Worm (Caenorhabditis elegans): ENCODE data around the gene ZK637.15.

ZK637.15 gene

DNA sequence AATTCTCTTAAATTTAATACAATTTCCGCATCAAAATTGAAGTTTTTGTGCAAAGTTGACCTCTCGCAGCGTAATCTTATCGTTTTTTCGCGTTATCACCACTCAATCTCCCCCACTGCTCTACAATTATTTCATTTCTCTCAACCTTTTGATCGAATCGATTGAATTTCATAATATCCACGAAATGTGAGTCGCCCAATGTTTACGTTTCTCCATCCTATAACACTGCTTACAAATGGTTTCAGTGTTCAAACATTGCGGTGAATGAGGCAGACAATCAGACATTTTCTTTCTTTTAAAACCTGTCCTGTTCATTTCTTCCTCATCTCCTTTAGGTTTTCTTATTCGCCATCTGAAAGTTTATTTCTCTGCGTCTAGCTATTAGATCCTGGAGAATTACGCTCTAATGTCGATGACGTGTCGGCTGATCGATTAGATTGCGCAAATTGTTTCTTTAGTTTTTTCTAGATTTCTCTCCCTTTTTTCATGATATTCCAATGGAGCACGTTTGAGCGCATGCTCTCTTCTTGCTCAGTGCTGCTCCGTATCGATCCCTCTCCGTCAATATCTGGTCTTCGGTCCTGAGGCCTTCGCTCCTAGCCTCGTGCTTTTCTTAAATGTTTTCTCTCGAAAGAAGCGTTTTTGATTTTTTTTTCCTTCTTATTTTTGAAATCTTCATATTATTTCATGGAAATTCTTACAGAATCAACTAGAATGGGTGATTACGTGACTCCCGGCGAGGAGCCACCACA lies 14.8 kb upstream of the ZK637.15 start, which contains the start of gene unc-32:
Gene unc-32, plus strand, starts transcription at position 702 of the 752 bp plus-strand sequence.
- TF ChIP-seq unc-39 (tag; optimal IDR thresholded peaks at IDR 0.05) (no peak), nhr-76 (tag; optimal IDR thresholded peaks at IDR 0.05) (no peak), ces-1 (GFP tag; optimal IDR thresholded peaks at IDR 0.05) (peak; percentile 51), ceh-39 (tag; optimal IDR thresholded peaks at IDR 0.05) (peak; percentile 5), unc-62 (GFP tag; optimal IDR thresholded peaks at IDR 0.05) (peak; percentile 2), pha-4 (tag; optimal IDR thresholded peaks at IDR 0.05) (no peak), mep-1 (tag; optimal IDR thresholded peaks at IDR 0.05) (peak; percentile 21), lsy-2 (tag; optimal IDR thresholded peaks at IDR 0.05) (peak; percentile 8)

DNA sequence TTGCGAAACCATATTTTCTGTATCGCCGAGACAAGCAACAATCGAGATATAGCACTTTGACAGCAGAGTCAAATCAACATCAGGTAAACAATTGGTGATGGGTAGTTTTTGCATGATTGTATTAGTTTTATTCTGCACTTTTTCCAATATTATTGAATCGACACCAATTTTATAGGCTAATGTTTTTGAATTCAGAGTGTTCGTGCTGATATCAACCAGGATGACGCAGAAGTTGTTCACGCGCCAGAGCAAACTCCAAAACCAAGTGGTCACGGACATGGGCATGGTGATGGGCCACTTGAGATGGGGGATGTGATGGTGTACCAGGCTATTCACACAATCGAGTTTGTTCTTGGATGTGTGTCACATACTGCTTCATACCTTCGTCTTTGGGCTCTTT lies 9.7 kb upstream of the ZK637.15 start:
- TF ChIP-seq flh-1 (GFP tag; optimal IDR thresholded peaks at IDR 0.05) (no peak), sem-2 (GFP tag; optimal IDR thresholded peaks at IDR 0.05) (no peak), drap-1 (GFP tag; optimal IDR thresholded peaks at IDR 0.05) (no peak), blmp-1 (tag; optimal IDR thresholded peaks at IDR 0.05) (no peak), tbx-8 (GFP tag; optimal IDR thresholded peaks at IDR 0.05) (no peak), ceh-39 (tag; optimal IDR thresholded peaks at IDR 0.05) (no peak), bed-3 (GFP tag; optimal IDR thresholded peaks at IDR 0.05) (no peak), nhr-237 (tag; optimal IDR thresholded peaks at IDR 0.05) (no peak), ceh-83 (GFP tag; optimal IDR thresholded peaks at IDR 0.05) (no peak), unc-39 (tag; optimal IDR thresholded peaks at IDR 0.05) (no peak)

DNA sequence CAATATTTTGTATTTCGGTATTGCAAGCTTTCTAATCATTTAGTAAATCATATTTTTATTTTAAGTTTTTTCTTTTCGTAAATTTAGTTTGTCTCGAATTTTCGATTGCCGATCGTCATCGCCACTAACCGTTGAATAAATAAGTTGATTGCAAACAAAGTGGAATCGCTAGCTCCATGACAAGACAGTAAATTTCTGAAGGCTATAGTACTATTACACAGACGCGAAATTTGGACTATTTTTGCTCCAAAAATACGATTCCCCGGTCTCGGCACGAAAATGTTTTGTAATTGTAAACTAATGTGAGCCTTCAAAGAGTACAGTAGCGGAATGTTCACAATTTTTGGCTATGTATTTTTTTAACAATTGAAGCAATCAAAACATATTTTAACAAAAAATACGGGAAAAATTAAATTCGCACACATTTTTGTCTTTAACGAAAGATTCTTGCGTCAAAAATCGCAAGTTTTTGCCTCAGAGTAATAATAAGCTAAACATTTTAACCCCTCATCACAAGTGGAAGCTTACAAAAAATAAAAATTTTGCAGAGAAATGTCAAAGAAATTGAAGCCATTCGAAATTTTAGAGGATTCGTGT lies 8.2 kb upstream of the ZK637.15 start, which contains the start of gene tpk-1:
Gene tpk-1, plus strand, starts transcription at position 547 of the 597 bp plus-strand sequence.
- TF ChIP-seq ham-2 (GFP tag; optimal IDR thresholded peaks at IDR 0.05): no peak
- TF ChIP-seq nhr-12 (tag; optimal IDR thresholded peaks at IDR 0.05): no peak
- no peak for TF ChIP-seq unc-120 (tag; optimal IDR thresholded peaks at IDR 0.05; ENCODE audit: poor library complexity, severe bottlenecking)
- TF ChIP-seq nhr-2 (tag; optimal IDR thresholded peaks at IDR 0.05): no peak
- TF ChIP-seq lin-32 (GFP tag; optimal IDR thresholded peaks at IDR 0.05): no peak
- no peak for TF ChIP-seq pha-4 (tag; optimal IDR thresholded peaks at IDR 0.05)
- no peak for TF ChIP-seq ceh-43 (GFP tag; optimal IDR thresholded peaks at IDR 0.05)
- no peak for TF ChIP-seq elt-3 (tag; optimal IDR thresholded peaks at IDR 0.05)
- no peak for TF ChIP-seq nhr-237 (tag; optimal IDR thresholded peaks at IDR 0.05)

DNA sequence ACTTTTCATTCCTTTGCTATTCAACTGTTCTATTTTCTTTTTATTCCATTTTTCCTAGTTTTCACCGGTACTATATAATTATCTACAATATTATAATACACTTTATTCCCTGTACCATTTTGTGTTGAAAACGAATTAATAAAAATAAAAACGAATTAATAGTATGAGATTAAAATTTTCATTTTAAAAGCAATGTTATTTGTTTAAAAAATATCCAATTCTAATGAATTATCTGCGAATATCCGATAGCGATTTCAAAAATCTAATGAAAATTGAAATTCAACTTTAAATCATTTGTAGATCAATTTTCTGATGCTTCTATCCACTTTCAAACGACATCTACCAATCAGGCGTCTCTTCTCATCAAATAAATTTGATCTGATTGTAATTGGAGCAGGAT lies 6.4 kb upstream of the ZK637.15 start, which contains the start of gene trxr-2:
Gene trxr-2, plus strand, starts transcription at position 301 of the 400 bp plus-strand sequence.
- no peak for TF ChIP-seq nhr-76 (tag; optimal IDR thresholded peaks at IDR 0.05)
- no peak for TF ChIP-seq unc-120 (tag; optimal IDR thresholded peaks at IDR 0.05; ENCODE audit: poor library complexity, severe bottlenecking)
- no peak for TF ChIP-seq flh-1 (GFP tag; optimal IDR thresholded peaks at IDR 0.05)
- no peak for TF ChIP-seq pha-4 (tag; optimal IDR thresholded peaks at IDR 0.05)
- no peak for TF ChIP-seq unc-39 (tag; optimal IDR thresholded peaks at IDR 0.05)
- no peak for TF ChIP-seq hlh-1 (tag; optimal IDR thresholded peaks at IDR 0.05)
- TF ChIP-seq nhr-2 (tag; optimal IDR thresholded peaks at IDR 0.05): no peak
- TF ChIP-seq ham-2 (GFP tag; optimal IDR thresholded peaks at IDR 0.05): no peak
- TF ChIP-seq ceh-83 (GFP tag; optimal IDR thresholded peaks at IDR 0.05): no peak
- TF ChIP-seq snpc-4 (tag; optimal IDR thresholded peaks at IDR 0.05): no peak

DNA sequence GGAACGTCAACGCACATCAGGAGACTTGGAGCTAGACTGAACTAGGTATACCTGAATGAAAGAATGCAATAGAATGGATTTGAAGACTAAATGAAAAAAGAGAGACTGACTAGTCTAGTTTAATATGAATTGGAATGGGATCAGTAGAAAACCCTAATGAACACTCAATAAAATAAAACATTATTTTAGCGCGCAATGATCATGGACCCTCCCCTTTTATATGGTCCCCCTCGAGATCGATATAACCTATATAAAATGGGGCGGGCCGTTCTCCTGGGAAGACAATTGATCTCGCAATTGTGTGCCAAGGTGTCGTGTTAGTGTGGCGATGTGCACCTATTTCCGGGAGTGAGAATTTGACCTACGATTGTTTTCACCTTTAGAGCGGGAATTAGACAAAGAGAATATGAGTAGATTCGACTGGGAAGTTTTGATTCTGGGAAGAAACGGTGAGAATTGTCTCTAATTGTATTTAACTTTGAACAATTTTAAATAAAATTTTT lies 2.0 kb upstream of the ZK637.15 start, which contains the start of gene cdc-25.3:
Gene cdc-25.3, minus strand, starts transcription at position 51 of the 503 bp plus-strand sequence.
- TF ChIP-seq drap-1 (GFP tag; optimal IDR thresholded peaks at IDR 0.05) (no peak), elt-3 (tag; optimal IDR thresholded peaks at IDR 0.05) (no peak), ces-1 (GFP tag; optimal IDR thresholded peaks at IDR 0.05) (no peak), nhr-12 (tag; optimal IDR thresholded peaks at IDR 0.05) (no peak), zip-8 (tag; optimal IDR thresholded peaks at IDR 0.05) (no peak), lsy-2 (tag; optimal IDR thresholded peaks at IDR 0.05) (no peak), ceh-83 (GFP tag; optimal IDR thresholded peaks at IDR 0.05) (no peak), elt-1 (tag; optimal IDR thresholded peaks at IDR 0.05; ENCODE audit: borderline replicate concordance, insufficient read depth) (no peak), snpc-4 (tag; optimal IDR thresholded peaks at IDR 0.05) (no peak), mep-1 (tag; optimal IDR thresholded peaks at IDR 0.05) (no peak), unc-39 (tag; optimal IDR thresholded peaks at IDR 0.05) (no peak)
